Fruit fly (Drosophila melanogaster): ENCODE data around the gene RunxA.
A peak's percentile ranks its signal among the peaks of the same experiment; 100 is the strongest.

The RunxA gene

dm6 chrX:20654954-20655391 lies 31.4 kb upstream of the RunxA start (continued):
- TF ChIP-seq CG42726 (GFP tag; IDR thresholded peaks at IDR 0.05; ENCODE audit: partially characterized antibody) (no peak), fu2 (GFP tag; optimal IDR thresholded peaks at IDR 0.05) (peak; percentile 1), CG11696 (GFP tag; IDR thresholded peaks at IDR 0.05) (peak; percentile 38; the same call in 1 of the 2 replicates), sisA (GFP tag; IDR thresholded peaks at IDR 0.05) (peak; percentile 88), CG3847 (GFP tag; IDR thresholded peaks at IDR 0.05) (peak; percentile 44; the same call in 1 of the 2 replicates), Mes4 (GFP tag; optimal IDR thresholded peaks at IDR 0.05) (peak; percentile 84), Trl (optimal IDR thresholded peaks at IDR 0.05) (no peak), Trl (GFP tag; optimal IDR thresholded peaks at IDR 0.05) (peak; percentile 78), C15 (GFP tag; IDR thresholded peaks at IDR 0.05) (0 out of 3 replicates have a peak, but pooled peaks have one; percentile 20), ttk (GFP tag; IDR thresholded peaks at IDR 0.05) (peak; percentile 89), cad (GFP tag; optimal IDR thresholded peaks at IDR 0.05) (no peak), CG7556 (GFP tag; optimal IDR thresholded peaks at IDR 0.05) (peak; percentile 65), Oli (tag; optimal IDR thresholded peaks at IDR 0.05) (peak; percentile 71), CrebB (tag; optimal IDR thresholded peaks at IDR 0.05) (peak; percentile 55), Atf6 (GFP tag; IDR thresholded peaks at IDR 0.05) (peak; percentile 57; the same call in 1 of the 2 replicates), grau (tag; optimal IDR thresholded peaks at IDR 0.05) (peak; percentile 91), CG3281 (GFP tag; optimal IDR thresholded peaks at IDR 0.05) (peak; percentile 21), hth (optimal IDR thresholded peaks at IDR 0.05) (no peak), Taf1 (GFP tag; IDR thresholded peaks at IDR 0.05) (peak; percentile 24; the same call in 1 of the 2 replicates), HLH3B (GFP tag; IDR thresholded peaks at IDR 0.05) (peak; percentile 77), YL-1 (GFP tag; optimal IDR thresholded peaks at IDR 0.05) (peak; percentile 61), mam (GFP tag; optimal IDR thresholded peaks at IDR 0.05) (peak; percentile 49), MTF-1 (GFP tag; optimal IDR thresholded peaks at IDR 0.05; ENCODE audit: borderline replicate concordance) (peak; percentile 57), CG1529 (GFP tag; optimal IDR thresholded peaks at IDR 0.05) (peak; percentile 81), pfk (GFP tag; optimal IDR thresholded peaks at IDR 0.05) (no peak), ci (GFP tag; IDR thresholded peaks at IDR 0.05) (peak; percentile 89), CG15269 (tag; optimal IDR thresholded peaks at IDR 0.05) (peak; percentile 52), CG14710 (tag; optimal IDR thresholded peaks at IDR 0.05) (peak; percentile 75), hb (GFP tag; IDR thresholded peaks at IDR 0.05; ENCODE audit: partially characterized antibody) (no peak), CHES-1-like (GFP tag; optimal IDR thresholded peaks at IDR 0.05) (peak; percentile 58), tio (GFP tag; optimal IDR thresholded peaks at IDR 0.05) (peak; percentile 65), CG11723 (GFP tag; optimal IDR thresholded peaks at IDR 0.05) (peak; percentile 79), CG3726 (GFP tag; IDR thresholded peaks at IDR 0.05) (peak; percentile 76; the same call in 2 of the 3 replicates), repo (GFP tag; optimal IDR thresholded peaks at IDR 0.05) (peak; percentile 57), sug (tag; optimal IDR thresholded peaks at IDR 0.05) (peak; percentile 3), nerfin-1 (tag; optimal IDR thresholded peaks at IDR 0.05) (peak; percentile 48), cato (GFP tag; optimal IDR thresholded peaks at IDR 0.05; ENCODE audit: borderline replicate concordance) (peak; percentile 65), Side (GFP tag; optimal IDR thresholded peaks at IDR 0.05) (peak; percentile 72), CG10431 (GFP tag; optimal IDR thresholded peaks at IDR 0.05) (peak; percentile 68), gfzf (GFP tag; optimal IDR thresholded peaks at IDR 0.05) (no peak), CG32532 (GFP tag; IDR thresholded peaks at IDR 0.05) (peak; percentile 61), CG12391 (tag; optimal IDR thresholded peaks at IDR 0.05) (peak; percentile 60), Ada2b (GFP tag; IDR thresholded peaks at IDR 0.05) (peak; percentile 77), CG17186 (GFP tag; optimal IDR thresholded peaks at IDR 0.05) (peak; percentile 62), abd-A (tag; optimal IDR thresholded peaks at IDR 0.05) (no peak), Nf-YB (GFP tag; optimal IDR thresholded peaks at IDR 0.05) (peak; percentile 47), zen (tag; optimal IDR thresholded peaks at IDR 0.05) (peak; percentile 80), fru (optimal IDR thresholded peaks at IDR 0.05) (no peak), Max (GFP tag; optimal IDR thresholded peaks at IDR 0.05) (peak; percentile 43), CG8944 (GFP tag; optimal IDR thresholded peaks at IDR 0.05) (peak; percentile 78), CG10565 (GFP tag; optimal IDR thresholded peaks at IDR 0.05) (peak; percentile 13)

Measured in whole organism, embryonic.